Worm (Caenorhabditis elegans) whole organism, midembryonic: Measurements from ENCODE around the gene nhr-173.

ENCODE experiments used
- T22C8.4 ChIP-seq: fragments of 200-800 bp; sonication (Bioruptor generic); IDR thresholded peaks from 2 replicates; pipeline ENCODE4 v1.3.6; 2022; ENCODE audit warnings: missing genetic modification characterization, missing compliant biosample characterization
- cog-1 ChIP-seq: sonication (generic microtip); optimal IDR thresholded peaks from 2 replicates; lab custom pipeline; 2016; ENCODE audit warnings: missing genetic modification characterization, missing compliant biosample characterization
- flt-1 ChIP-seq: fragments of 200-800 bp; sonication (Bioruptor generic); IDR thresholded peaks from 2 replicates; pipeline ENCODE4 v1.3.6; 2022; ENCODE audit warnings: missing genetic modification characterization, missing compliant biosample characterization
- klf-2 ChIP-seq: fragments of 200-800 bp; sonication (Bioruptor generic); conservative IDR thresholded peaks from 2 replicates; pipeline ENCODE4 v1.3.6; 2022; ENCODE audit warnings: missing genetic modification reagents, missing genetic modification characterization, missing compliant biosample characterization
- med-1 ChIP-seq: sonication (generic microtip); optimal IDR thresholded peaks from 2 replicates; lab custom pipeline; 2017; ENCODE audit warnings: missing genetic modification characterization, mild to moderate bottlenecking, missing compliant biosample characterization, antibody characterized with exemption, missing genetic modification reagents; ENCODE audit not compliant: insufficient read depth
- ref-1 ChIP-seq: fragments of 200-800 bp; sonication (Bioruptor generic); conservative IDR thresholded peaks from 2 replicates; pipeline ENCODE4 v1.3.6; 2022; ENCODE audit warnings: missing genetic modification reagents, missing genetic modification characterization, missing compliant biosample characterization
- tab-1 ChIP-seq: fragments of 200-800 bp; sonication (Bioruptor generic); IDR thresholded peaks from 2 replicates; pipeline ENCODE4 v1.3.6; 2022; ENCODE audit warnings: missing genetic modification characterization, missing compliant biosample characterization
- ztf-23 ChIP-seq: fragments of 200-800 bp; sonication (Bioruptor generic); IDR thresholded peaks from 2 replicates; pipeline ENCODE4 v1.3.6; 2022; ENCODE audit warnings: missing genetic modification reagents, missing genetic modification characterization, missing compliant biosample characterization
- ztf-29 ChIP-seq: fragments of 200-800 bp; sonication (Bioruptor generic); IDR thresholded peaks from 2 replicates; pipeline ENCODE4 v1.3.6; 2022; ENCODE audit warnings: missing genetic modification reagents, missing genetic modification characterization, missing compliant biosample characterization

DNA sequence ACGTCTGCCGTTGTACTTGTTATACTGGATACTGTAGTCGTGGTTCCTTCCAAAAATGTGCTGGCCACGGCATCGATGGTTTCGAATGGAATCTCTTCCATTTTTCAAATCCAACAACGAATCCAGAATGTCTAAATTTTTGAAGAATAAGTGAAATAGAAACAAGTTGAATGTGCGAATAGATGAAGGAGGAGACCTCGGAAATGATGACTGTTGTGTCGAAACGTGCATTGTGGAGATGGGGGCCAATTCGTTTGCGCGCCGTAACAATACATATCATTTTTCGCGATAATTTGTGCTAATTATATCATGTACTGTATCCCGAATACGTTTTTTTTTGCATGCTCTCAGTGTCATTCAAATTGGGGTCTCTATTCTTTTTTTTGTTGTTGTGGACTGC, 20.2 kb upstream of the nhr-173 start, which contains the start of gene aexr-1:
- TF ChIP-seq tab-1 (GFP tag; lab: Robert Waterston, UW) = no peak
- TF ChIP-seq ztf-29 = no peak
- TF ChIP-seq ref-1 (GFP tag; lab: Robert Waterston, UW) = no peak
- no peak for TF ChIP-seq flt-1
- no peak for TF ChIP-seq cog-1
- TF ChIP-seq ztf-23 (GFP tag; lab: Robert Waterston, UW) = no peak
- no peak for TF ChIP-seq klf-2
- no peak for TF ChIP-seq T22C8.4
- no peak for TF ChIP-seq med-1
